Fruit fly (Drosophila melanogaster) whole organism, embryonic: Measurements from ENCODE around the gene shv.
"Not testable (repeated sequence)": the region's sequence is repeated elsewhere in the genome, so short reads cannot be mapped to it uniquely, and the experiment has no call there.

Source experiments
- Adf1 ChIP-seq: fragments of 200-800 bp; sonication (Bioruptor generic); IDR thresholded peaks from 2 replicates; pipeline ENCODE4 v1.3.6; 2022; ENCODE audit warnings: missing biosample characterization, missing genetic modification characterization
- Aef1 ChIP-seq: fragments of 200-800 bp; sonication (Bioruptor generic); IDR thresholded peaks from 3 replicates; pipeline ENCODE4 v1.3.6; 2022; ENCODE audit warnings: missing biosample characterization, missing genetic modification characterization
- CG11093 ChIP-seq: fragments of 200-800 bp; sonication (Bioruptor generic); IDR thresholded peaks from 3 replicates; pipeline ENCODE4 v1.3.6; 2022; ENCODE audit warnings: missing biosample characterization, missing genetic modification characterization
- CG11456 ChIP-seq: fragments of 200-800 bp; sonication (Bioruptor generic); IDR thresholded peaks from 3 replicates; pipeline ENCODE4 v1.3.6; 2022; ENCODE audit warnings: missing biosample characterization, missing genetic modification characterization
- CG13296 ChIP-seq: fragments of 200-800 bp; sonication (Bioruptor generic); optimal IDR thresholded peaks from 3 replicates; lab custom pipeline; 2018; ENCODE audit warnings: missing biosample characterization, mild to moderate bottlenecking, missing genetic modification characterization
- CG13624 ChIP-seq: fragments of 200-800 bp; sonication (Bioruptor generic); optimal IDR thresholded peaks from 2 replicates; lab custom pipeline; 2016; ENCODE audit warnings: missing biosample characterization, missing genetic modification characterization
- CG13894 ChIP-seq: fragments of 200-800 bp; sonication (Bioruptor generic); optimal IDR thresholded peaks from 3 replicates; lab custom pipeline; 2018; ENCODE audit warnings: missing biosample characterization, mild to moderate bottlenecking, missing genetic modification characterization, moderate library complexity
- CG15479 ChIP-seq: fragments of 200-800 bp; sonication (Bioruptor generic); optimal IDR thresholded peaks from 3 replicates; lab custom pipeline; 2019; ENCODE audit warnings: missing biosample characterization, mild to moderate bottlenecking, missing genetic modification characterization, moderate library complexity
- CG16779 ChIP-seq: fragments of 200-800 bp; sonication (Bioruptor generic); IDR thresholded peaks from 2 replicates; pipeline ENCODE4 v1.3.6; 2022; ENCODE audit warnings: missing biosample characterization, missing genetic modification characterization
- CG16813 ChIP-seq: fragments of 200-800 bp; sonication (Bioruptor generic); IDR thresholded peaks from 3 replicates; pipeline ENCODE4 v1.3.6; 2022; ENCODE audit warnings: missing biosample characterization, missing genetic modification characterization; ENCODE audit not compliant: partially characterized antibody
- CG16815 ChIP-seq: fragments of 200-800 bp; sonication (Bioruptor generic); optimal IDR thresholded peaks from 3 replicates; lab custom pipeline; 2017; ENCODE audit warnings: missing biosample characterization, mild to moderate bottlenecking, missing genetic modification characterization
- CG17186 ChIP-seq: fragments of 200-800 bp; sonication (Bioruptor generic); optimal IDR thresholded peaks from 3 replicates; lab custom pipeline; 2017; ENCODE audit warnings: missing biosample characterization, missing genetic modification reagents, missing genetic modification characterization
- CG17328 ChIP-seq: fragments of 200-800 bp; sonication (Bioruptor generic); IDR thresholded peaks from 2 replicates; pipeline ENCODE4 v1.3.6; 2022; ENCODE audit warnings: missing biosample characterization, missing genetic modification characterization
- CG2116 ChIP-seq: fragments of 200-800 bp; sonication (Bioruptor generic); optimal IDR thresholded peaks from 3 replicates; lab custom pipeline; 2018; ENCODE audit warnings: missing biosample characterization, mild to moderate bottlenecking, missing genetic modification characterization
- CG31441 ChIP-seq: fragments of 200-800 bp; sonication (Bioruptor generic); IDR thresholded peaks from 2 replicates; pipeline ENCODE4 v1.3.6; 2022; ENCODE audit warnings: missing biosample characterization, missing genetic modification characterization
- CG4360 ChIP-seq: fragments of 200-800 bp; sonication (Bioruptor generic); IDR thresholded peaks from 2 replicates; pipeline ENCODE4 v1.3.6; 2022; ENCODE audit warnings: missing biosample characterization, missing genetic modification characterization
- CG5245 ChIP-seq: fragments of 200-800 bp; sonication (Bioruptor generic); optimal IDR thresholded peaks from 3 replicates; lab custom pipeline; 2016; ENCODE audit warnings: missing biosample characterization, missing genetic modification characterization
- CG6791 ChIP-seq: fragments of 200-800 bp; sonication (Bioruptor generic); IDR thresholded peaks from 3 replicates; pipeline ENCODE4 v1.3.6; 2022; ENCODE audit warnings: missing biosample characterization, missing genetic modification characterization; ENCODE audit not compliant: partially characterized antibody
- CG9797 ChIP-seq: fragments of 200-800 bp; sonication (Bioruptor generic); optimal IDR thresholded peaks from 3 replicates; lab custom pipeline; 2018; ENCODE audit warnings: missing biosample characterization, mild to moderate bottlenecking, missing genetic modification characterization
- Dref ChIP-seq: fragments of 200-800 bp; sonication (Bioruptor generic); IDR thresholded peaks from 2 replicates; pipeline ENCODE4 v1.3.6; 2022; ENCODE audit warnings: missing biosample characterization, missing genetic modification characterization
- Drgx ChIP-seq: fragments of 200-800 bp; sonication (Bioruptor generic); IDR thresholded peaks from 2 replicates; pipeline ENCODE4 v1.3.6; 2022; ENCODE audit warnings: missing biosample characterization, missing genetic modification characterization
- Hand ChIP-seq: fragments of 200-800 bp; sonication (Bioruptor generic); optimal IDR thresholded peaks from 2 replicates; lab custom pipeline; 2017; ENCODE audit warnings: mild to moderate bottlenecking, missing biosample characterization, missing genetic modification reagents, missing genetic modification characterization
- Opbp ChIP-seq: fragments of 200-800 bp; sonication (Bioruptor generic); IDR thresholded peaks from 3 replicates; pipeline ENCODE4 v1.3.6; 2022; ENCODE audit warnings: missing biosample characterization, missing genetic modification characterization; ENCODE audit not compliant: partially characterized antibody
- Optix ChIP-seq: fragments of 200-800 bp; sonication (Bioruptor generic); IDR thresholded peaks from 3 replicates; pipeline ENCODE4 v1.3.6; 2022; ENCODE audit warnings: missing biosample characterization, missing genetic modification characterization
- Ptx1 ChIP-seq: fragments of 200-800 bp; sonication (Bioruptor generic); IDR thresholded peaks from 2 replicates; pipeline ENCODE4 v1.3.6; 2022; ENCODE audit warnings: missing biosample characterization, missing genetic modification characterization
- Scr ChIP-seq: fragments of 200-800 bp; sonication (Bioruptor generic); IDR thresholded peaks from 2 replicates; pipeline ENCODE4 v1.3.6; 2022; ENCODE audit warnings: missing biosample characterization, missing genetic modification characterization; ENCODE audit not compliant: partially characterized antibody
- Side ChIP-seq: fragments of 200-800 bp; sonication (Bioruptor generic); optimal IDR thresholded peaks from 2 replicates; lab custom pipeline; 2016; ENCODE audit warnings: missing biosample characterization, missing genetic modification characterization
- TFAM ChIP-seq: fragments of 200-800 bp; sonication (Bioruptor generic); optimal IDR thresholded peaks from 2 replicates; lab custom pipeline; 2017; ENCODE audit warnings: missing biosample characterization, missing genetic modification characterization, inconsistent platforms
- Trl ChIP-seq, 3 experiments: fragments of >200 bp in 2 of 3; fragments of 200-800 bp in 1 of 3; sonication (Bioruptor generic) in 1 of 3; optimal IDR thresholded peaks; 2 replicates in 1 of 3; 3 replicates in 2 of 3; lab custom pipeline; 2016 to 2017; ENCODE audit warnings: missing biosample characterization in 1 of 3, missing genetic modification characterization in 1 of 3
- Vsx1 ChIP-seq: fragments of 200-800 bp; sonication (Bioruptor generic); optimal IDR thresholded peaks from 2 replicates; lab custom pipeline; 2017; ENCODE audit warnings: missing biosample characterization, mild to moderate bottlenecking, missing genetic modification characterization, missing genetic modification reagents
- ab ChIP-seq: fragments of 200-800 bp; sonication (Bioruptor generic); optimal IDR thresholded peaks from 2 replicates; lab custom pipeline; 2016; ENCODE audit warnings: missing biosample characterization, missing genetic modification characterization
- ato ChIP-seq: fragments of 200-800 bp; sonication (Bioruptor generic); IDR thresholded peaks from 2 replicates; pipeline ENCODE4 v1.3.6; 2022; ENCODE audit warnings: missing biosample characterization, missing genetic modification characterization; ENCODE audit not compliant: partially characterized antibody
- cato ChIP-seq: fragments of 200-800 bp; sonication (Bioruptor generic); optimal IDR thresholded peaks from 2 replicates; lab custom pipeline; 2016; ENCODE audit warnings: missing biosample characterization, missing genetic modification characterization, borderline replicate concordance
- chif ChIP-seq, 2 experiments: fragments of 200-800 bp; sonication (Bioruptor generic); optimal IDR thresholded peaks; 3 replicates each; lab custom pipeline; 2016; ENCODE audit warnings: missing biosample characterization in 2 of 2, missing genetic modification characterization in 2 of 2
- ewg ChIP-seq: fragments of 200-800 bp; sonication (Bioruptor generic); optimal IDR thresholded peaks from 3 replicates; lab custom pipeline; 2017; ENCODE audit warnings: mild to moderate bottlenecking, missing biosample characterization, missing genetic modification reagents, missing genetic modification characterization
- gcm2 ChIP-seq: fragments of 200-800 bp; sonication (Bioruptor generic); optimal IDR thresholded peaks from 2 replicates; lab custom pipeline; 2016; ENCODE audit warnings: missing biosample characterization, missing genetic modification characterization
- hkb ChIP-seq, 2 experiments: fragments of 200-800 bp in 1 of 2; fragments of >200 bp in 1 of 2; sonication (Bioruptor generic) in 1 of 2; IDR thresholded peaks in 1 of 2; optimal IDR thresholded peaks in 1 of 2; 2 replicates each; pipeline versions ENCODE4 v1.3.6 to Lab custom; 2017 to 2022; ENCODE audit warnings: missing biosample characterization in 1 of 2, missing genetic modification characterization in 1 of 2
- kah ChIP-seq: fragments of 200-800 bp; sonication (Bioruptor generic); optimal IDR thresholded peaks from 2 replicates; lab custom pipeline; 2018; ENCODE audit warnings: missing biosample characterization, mild to moderate bottlenecking, missing genetic modification characterization
- lbe ChIP-seq: fragments of 200-800 bp; sonication (Bioruptor generic); optimal IDR thresholded peaks from 2 replicates; lab custom pipeline; 2016; ENCODE audit warnings: missing biosample characterization, mild to moderate bottlenecking, missing genetic modification characterization
- nerfin-1 ChIP-seq: fragments of 200-800 bp; sonication (Bioruptor generic); optimal IDR thresholded peaks from 3 replicates; lab custom pipeline; 2019; ENCODE audit warnings: missing biosample characterization, mild to moderate bottlenecking, missing genetic modification characterization, moderate library complexity
- onecut ChIP-seq: fragments of 200-800 bp; sonication (Bioruptor generic); IDR thresholded peaks from 2 replicates; pipeline ENCODE4 v1.3.6; 2022; ENCODE audit warnings: missing biosample characterization, missing genetic modification characterization
- pros ChIP-seq: fragments of 200-800 bp; sonication (Bioruptor generic); optimal IDR thresholded peaks from 3 replicates; lab custom pipeline; 2019; ENCODE audit warnings: missing biosample characterization, mild to moderate bottlenecking, missing genetic modification characterization, moderate library complexity
- scrt ChIP-seq: fragments of 200-800 bp; sonication (Bioruptor generic); optimal IDR thresholded peaks from 2 replicates; lab custom pipeline; 2018; ENCODE audit warnings: missing biosample characterization, mild to moderate bottlenecking, missing genetic modification characterization, moderate library complexity
- sd ChIP-seq: fragments of 200-800 bp; sonication (Bioruptor generic); optimal IDR thresholded peaks from 3 replicates; lab custom pipeline; 2018; ENCODE audit warnings: missing biosample characterization, mild to moderate bottlenecking, missing genetic modification characterization, moderate library complexity
- sens ChIP-seq: fragments of 200-800 bp; sonication (Bioruptor generic); peaks from one replicate; lab custom pipeline; 2016; ENCODE audit warnings: missing biosample characterization, missing genetic modification characterization

shv gene

dm6 chr2L:455274-455673 lies 2.4 kb downstream of the shv start, which contains the start of gene CG4133:
Gene CG4133, plus strand, starts transcription at chr2L:455531.
- TF ChIP-seq CG16813 (GFP tag; lab: Robert Waterston, UW) = peak; percentile 36; the same call in 1 of the 3 replicates
- peak; percentile 20; the same call in 1 of the 3 replicates for TF ChIP-seq Opbp (GFP tag; lab: Robert Waterston, UW)
- peak; percentile 86 for TF ChIP-seq CG2116
- peak; percentile 35; the same call in 1 of the 2 replicates for TF ChIP-seq Scr (GFP tag; lab: Robert Waterston, UW)
- TF ChIP-seq Dref (GFP tag; lab: Robert Waterston, UW) = peak; percentile 56
- TF ChIP-seq Trl (optimal IDR thresholded peaks at IDR 0.05; lab: Kevin White, UChicago) = peak; percentile 4 to 45
- TF ChIP-seq Trl (GFP tag; optimal IDR thresholded peaks at IDR 0.05; lab: Kevin White, UChicago) = not testable (repeated sequence)

dm6 chr2L:455738-456137 lies 2.8 kb downstream of the shv start:
- no peak for TF ChIP-seq CG11456
- TF ChIP-seq cato (GFP tag; lab: Kevin White, UChicago) = no peak
- no peak for TF ChIP-seq Ptx1 (GFP tag; lab: Robert Waterston, UW)
- TF ChIP-seq onecut (GFP tag; lab: Robert Waterston, UW) = peak; percentile 97
- TF ChIP-seq gcm2 = no peak
- peak; percentile 38 for TF ChIP-seq pros (GFP tag; lab: Kevin White, UChicago)
- TF ChIP-seq Aef1 (GFP tag; lab: Robert Waterston, UW) = no peak
- no peak for TF ChIP-seq lbe

dm6 chr2L:467683-468082 lies 14.8 kb downstream of the shv start:
- TF ChIP-seq kah (peak; percentile 23), nerfin-1 (tag; lab: Kevin White, UChicago) (peak; percentile 32), ewg (GFP tag; lab: Kevin White, UChicago) (peak; percentile 58), scrt (GFP tag; lab: Kevin White, UChicago) (peak; percentile 79), Adf1 (GFP tag; lab: Robert Waterston, UW) (peak; percentile 90), CG13894 (tag; lab: Kevin White, UChicago) (peak; percentile 3), CG11093 (GFP tag; lab: Robert Waterston, UW) (no peak), sens (GFP tag; lab: Kevin White, UChicago) (peak; percentile 13), CG5245 (GFP tag; lab: Kevin White, UChicago) (no peak), CG9797 (no peak), Hand (GFP tag; lab: Kevin White, UChicago) (no peak), sd (tag; lab: Kevin White, UChicago) (peak; percentile 65), CG16779 (GFP tag; lab: Robert Waterston, UW) (0 out of 2 replicates have a peak, but pooled peaks have one; percentile 40), Optix (0 out of 3 replicates have a peak, but pooled peaks have one; percentile 16), CG4360 (GFP tag; lab: Robert Waterston, UW) (peak; percentile 41; the same call in 1 of the 2 replicates)

- TF ChIP-seq CG16815 (GFP tag; lab: Kevin White, UChicago) (peak; percentile 36), CG17186 (GFP tag; lab: Kevin White, UChicago) (peak; percentile 35), hkb (optimal IDR thresholded peaks at IDR 0.05; lab: Kevin White, UChicago) (no peak), hkb (GFP tag; IDR thresholded peaks at IDR 0.05; lab: Robert Waterston, UW) (peak; percentile 90), chif (GFP tag; optimal IDR thresholded peaks at IDR 0.05; lab: Kevin White, UChicago) (peak; percentile 63 to 70), CG13624 (GFP tag; lab: Kevin White, UChicago) (peak; percentile 72), Drgx (GFP tag; lab: Robert Waterston, UW) (peak; percentile 77), Vsx1 (GFP tag; lab: Kevin White, UChicago) (peak; percentile 44), ab (no peak), CG13296 (GFP tag; lab: Kevin White, UChicago) (peak; percentile 13), CG6791 (GFP tag; lab: Robert Waterston, UW) (no peak), CG15479 (GFP tag; lab: Kevin White, UChicago) (no peak), CG17328 (GFP tag; lab: Robert Waterston, UW) (peak; percentile 59), CG31441 (GFP tag; lab: Robert Waterston, UW) (peak; percentile 79), Side (GFP tag; lab: Kevin White, UChicago) (peak; percentile 55), TFAM (GFP tag; lab: Kevin White, UChicago) (no peak), ato (GFP tag; lab: Robert Waterston, UW) (no peak)
Measured at dm6 chr2L:468745-469358, 15.9 kb downstream of the shv start.
